Fruit fly (Drosophila melanogaster): ENCODE results near the gene CG3610.

The CG3610 gene

DNA sequence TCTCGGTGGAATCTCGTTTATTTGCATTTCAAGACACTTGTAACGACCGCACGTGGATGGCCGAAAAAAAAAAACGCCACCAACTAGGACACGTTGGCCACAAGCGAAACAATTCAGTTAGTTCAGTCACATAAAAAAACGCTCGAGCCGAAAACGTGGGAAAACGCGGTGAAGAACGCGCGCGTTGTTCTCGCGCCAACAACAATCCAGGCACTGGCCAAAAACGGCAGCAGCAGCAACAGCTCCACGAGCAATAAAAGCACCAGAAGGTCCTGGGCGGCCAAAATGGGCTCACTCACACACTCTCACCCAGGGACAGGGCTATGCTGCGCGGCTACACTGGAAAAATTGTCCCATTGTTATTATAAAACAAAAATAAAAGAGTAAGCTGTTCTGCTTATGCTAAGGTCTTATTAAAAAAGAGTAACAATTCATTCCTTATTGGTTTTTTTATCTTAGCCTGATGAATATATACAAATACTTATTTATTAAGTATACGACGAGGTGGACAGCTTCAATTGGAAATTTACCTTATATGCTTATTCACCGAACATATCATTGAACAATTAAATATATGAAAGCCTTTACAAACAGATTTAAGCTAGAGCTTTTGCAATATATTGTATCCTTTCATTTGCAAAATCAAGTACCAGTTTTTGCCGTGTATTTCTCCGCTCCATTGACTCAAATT lies 30.6 kb downstream of the CG3610 start, which contains the start of gene btsz (continued):
- TF ChIP-seq z (GFP tag; IDR thresholded peaks at IDR 0.05) (no peak), CG11398 (GFP tag; optimal IDR thresholded peaks at IDR 0.05) (no peak), CG17385 (GFP tag; optimal IDR thresholded peaks at IDR 0.05) (peak; percentile 38), odd (GFP tag; optimal IDR thresholded peaks at IDR 0.05) (peak; percentile 22), lov (optimal IDR thresholded peaks at IDR 0.05) (no peak), lov (GFP tag; IDR thresholded peaks at IDR 0.05) (0 out of 3 replicates have a peak, but pooled peaks have one; percentile 19), CG15011 (GFP tag; optimal IDR thresholded peaks at IDR 0.05) (peak; percentile 53), crp (GFP tag; optimal IDR thresholded peaks at IDR 0.05) (no peak), Xbp1 (GFP tag; optimal IDR thresholded peaks at IDR 0.05) (peak; percentile 23), grau (tag; optimal IDR thresholded peaks at IDR 0.05) (peak; percentile 62), jumu (GFP tag; optimal IDR thresholded peaks at IDR 0.05) (no peak), btn (GFP tag; optimal IDR thresholded peaks at IDR 0.05) (no peak), Dll (GFP tag; IDR thresholded peaks at IDR 0.05; ENCODE audit: partially characterized antibody) (no peak), cato (GFP tag; optimal IDR thresholded peaks at IDR 0.05; ENCODE audit: borderline replicate concordance) (no peak), her (GFP tag; optimal IDR thresholded peaks at IDR 0.05) (no peak), lbe (GFP tag; optimal IDR thresholded peaks at IDR 0.05) (no peak), phol (tag; optimal IDR thresholded peaks at IDR 0.05) (peak; percentile 34), H2.0 (GFP tag; IDR thresholded peaks at IDR 0.05) (no peak), Med (GFP tag) (peak; percentile 18), CG11247 (GFP tag; IDR thresholded peaks at IDR 0.05) (no peak), klu (GFP tag; IDR thresholded peaks at IDR 0.05) (no peak), Gsc (GFP tag; IDR thresholded peaks at IDR 0.05) (no peak), Adf1 (GFP tag; IDR thresholded peaks at IDR 0.05) (no peak), slbo (GFP tag; IDR thresholded peaks at IDR 0.05) (peak; percentile 40; the same call in 1 of the 2 replicates), Rx (GFP tag; IDR thresholded peaks at IDR 0.05) (no peak), lola (GFP tag; optimal IDR thresholded peaks at IDR 0.05) (no peak), Ets65A (GFP tag) (peak; percentile 86), CG17359 (tag; optimal IDR thresholded peaks at IDR 0.05) (peak; percentile 32), CG2889 (GFP tag; IDR thresholded peaks at IDR 0.05) (no peak), CG8281 (tag; optimal IDR thresholded peaks at IDR 0.05) (peak; percentile 11), CG17612 (GFP tag; IDR thresholded peaks at IDR 0.05) (no peak), corto (GFP tag; optimal IDR thresholded peaks at IDR 0.05) (no peak), h (optimal IDR thresholded peaks at IDR 0.05) (no peak), CG8388 (GFP tag; optimal IDR thresholded peaks at IDR 0.05) (no peak), Vsx1 (GFP tag; optimal IDR thresholded peaks at IDR 0.05) (no peak), CG1792 (GFP tag; optimal IDR thresholded peaks at IDR 0.05) (no peak), Dfd (GFP tag; optimal IDR thresholded peaks at IDR 0.05) (no peak), CG6689 (GFP tag; IDR thresholded peaks at IDR 0.05) (0 out of 2 replicates have a peak, but pooled peaks have one; percentile 31), CG9876 (GFP tag; optimal IDR thresholded peaks at IDR 0.05) (no peak), CG9215 (GFP tag; IDR thresholded peaks at IDR 0.05) (no peak), Lpt (GFP tag; optimal IDR thresholded peaks at IDR 0.05) (no peak), CG12769 (tag; optimal IDR thresholded peaks at IDR 0.05) (no peak), ro (GFP tag; IDR thresholded peaks at IDR 0.05) (no peak), CG7556 (GFP tag; optimal IDR thresholded peaks at IDR 0.05) (peak; percentile 86), pfk (GFP tag; optimal IDR thresholded peaks at IDR 0.05) (no peak), sr (GFP tag; IDR thresholded peaks at IDR 0.05) (no peak), exex (tag; optimal IDR thresholded peaks at IDR 0.05) (peak; percentile 15), ken (GFP tag; IDR thresholded peaks at IDR 0.05) (no peak), trem (tag; optimal IDR thresholded peaks at IDR 0.05) (no peak), chinmo (GFP tag; IDR thresholded peaks at IDR 0.05; ENCODE audit: partially characterized antibody) (no peak), Doc3 (GFP tag; IDR thresholded peaks at IDR 0.05; ENCODE audit: partially characterized antibody) (no peak)
